Fruit fly (Drosophila melanogaster) whole organism, wandering third instar larva: ENCODE results near the gene CG15368.

Experiments
- Abd-B ChIP-seq: fragments of >200 bp; optimal IDR thresholded peaks from 2 replicates; lab custom pipeline; 2017; ENCODE audit warnings: missing biosample characterization, missing genetic modification characterization
- GATAd ChIP-seq: sonication (Bioruptor generic); optimal IDR thresholded peaks from 2 replicates; lab custom pipeline; 2016; ENCODE audit warnings: missing biosample characterization, missing genetic modification characterization
- Mio ChIP-seq: sonication (Bioruptor generic); optimal IDR thresholded peaks from 2 replicates; lab custom pipeline; 2016; ENCODE audit warnings: missing biosample characterization, missing genetic modification characterization
- OdsH ChIP-seq: fragments of 200-800 bp; sonication (Bioruptor generic); optimal IDR thresholded peaks from 2 replicates; lab custom pipeline; 2016; ENCODE audit warnings: missing biosample characterization, mild to moderate bottlenecking, missing genetic modification characterization
- br ChIP-seq: fragments of 200-800 bp; sonication (Bioruptor generic); optimal IDR thresholded peaks from 2 replicates; lab custom pipeline; 2016; ENCODE audit warnings: missing biosample characterization, missing genetic modification characterization
- dl ChIP-seq, 2 experiments: fragments of 175-275, 200-275 bp in 1 of 2; fragments of 200-275 bp in 1 of 2; sonication (Bioruptor generic); optimal IDR thresholded peaks; lab custom pipeline; 2018; ENCODE audit warnings: mild to moderate bottlenecking in 2 of 2, missing biosample characterization in 2 of 2, missing genetic modification characterization in 2 of 2, moderate library complexity in 2 of 2; ENCODE audit not compliant: partially characterized antibody in 2 of 2, insufficient read depth in 1 of 2
- dmrt93B ChIP-seq: fragments of 200-800 bp; sonication (Bioruptor generic); optimal IDR thresholded peaks from 2 replicates; lab custom pipeline; 2018; ENCODE audit warnings: missing biosample characterization, mild to moderate bottlenecking, missing genetic modification characterization
- foxo ChIP-seq, 2 experiments: fragments of 200-800 bp; sonication (Bioruptor generic); optimal IDR thresholded peaks; 2 replicates in 1 of 2; 3 replicates in 1 of 2; lab custom pipeline; 2016 to 2017; ENCODE audit warnings: missing biosample characterization in 2 of 2, missing genetic modification characterization in 2 of 2
- lola ChIP-seq: fragments of >200 bp; optimal IDR thresholded peaks from 2 replicates; lab custom pipeline; 2017; ENCODE audit warnings: missing biosample characterization, missing genetic modification characterization
- rgr ChIP-seq: fragments of 200-800 bp; sonication (Bioruptor generic); optimal IDR thresholded peaks from 3 replicates; lab custom pipeline; 2016; ENCODE audit warnings: missing biosample characterization, mild to moderate bottlenecking, missing genetic modification characterization

DNA sequence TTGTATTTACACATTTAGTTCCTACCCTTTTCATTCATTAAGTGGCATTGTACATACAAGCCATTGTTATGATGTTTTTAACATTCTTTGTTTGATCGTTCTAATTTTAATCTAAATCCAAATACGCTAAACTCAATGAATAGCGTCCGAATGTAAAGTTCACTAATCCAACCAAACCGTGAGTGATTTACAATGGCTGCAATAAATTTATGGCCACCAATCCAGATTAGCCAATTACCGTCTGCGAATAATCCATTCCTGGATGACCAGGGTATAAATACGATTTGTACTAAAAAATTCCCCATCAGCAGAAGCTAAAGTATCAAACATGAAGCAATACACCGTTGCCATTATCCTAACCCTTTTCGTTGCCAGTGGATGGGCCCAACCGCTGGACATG, 24.2 kb upstream of the CG15368 start, which contains the start of gene CG12057:
- TF ChIP-seq GATAd (GFP tag; lab: Kevin White, UChicago) (no peak), dl (GFP tag; optimal IDR thresholded peaks at IDR 0.05; lab: Kevin White, UChicago; ENCODE audit: insufficient read depth in 1 of 2, partially characterized antibody in 2 of 2) (no peak), dmrt93B (GFP tag; lab: Kevin White, UChicago) (no peak), lola (no peak), br (GFP tag; lab: Kevin White, UChicago) (no peak), foxo (GFP tag; optimal IDR thresholded peaks at IDR 0.05; lab: Kevin White, UChicago) (no peak), Abd-B (no peak), Mio (GFP tag; lab: Kevin White, UChicago) (no peak), OdsH (GFP tag; lab: Kevin White, UChicago) (no peak), rgr (GFP tag; lab: Kevin White, UChicago) (no peak)
